Fruit fly (Drosophila melanogaster) whole organism, adult: Measurements from ENCODE around the gene Grl65a.

Source experiments
- CG11617 ChIP-seq: fragments of 200-800 bp; sonication (Bioruptor generic); optimal IDR thresholded peaks from 2 replicates; lab custom pipeline; 2017; ENCODE audit warnings: mild to moderate bottlenecking, missing biosample characterization, missing genetic modification reagents, missing genetic modification characterization
- CG1620 ChIP-seq: fragments of 200-800 bp; sonication (Bioruptor generic); optimal IDR thresholded peaks from 2 replicates; lab custom pipeline; 2016; ENCODE audit warnings: missing biosample characterization, missing genetic modification characterization
- CG7101 ChIP-seq: fragments of 200-800 bp; sonication (Bioruptor generic); optimal IDR thresholded peaks from 2 replicates; lab custom pipeline; 2018; ENCODE audit warnings: missing biosample characterization, mild to moderate bottlenecking, missing genetic modification characterization, moderate library complexity
- Crg-1 ChIP-seq: fragments of 200-800 bp; sonication (Bioruptor generic); optimal IDR thresholded peaks from 2 replicates; lab custom pipeline; 2016; ENCODE audit warnings: missing biosample characterization, missing genetic modification characterization
- cic ChIP-seq: fragments of 200-800 bp; sonication (Bioruptor generic); optimal IDR thresholded peaks from 2 replicates; lab custom pipeline; 2017; ENCODE audit warnings: missing biosample characterization, mild to moderate bottlenecking, missing genetic modification characterization, moderate library complexity
- kay ChIP-seq: fragments of 200-800 bp; sonication (Bioruptor generic); peaks from one replicate; lab custom pipeline; 2016; ENCODE audit warnings: missing biosample characterization, missing genetic modification characterization, borderline replicate concordance
- ovo ChIP-seq: fragments of 200-800 bp; sonication (Bioruptor generic); optimal IDR thresholded peaks from 2 replicates; lab custom pipeline; 2016; ENCODE audit warnings: missing biosample characterization, missing genetic modification characterization

Grl65a gene

DNA sequence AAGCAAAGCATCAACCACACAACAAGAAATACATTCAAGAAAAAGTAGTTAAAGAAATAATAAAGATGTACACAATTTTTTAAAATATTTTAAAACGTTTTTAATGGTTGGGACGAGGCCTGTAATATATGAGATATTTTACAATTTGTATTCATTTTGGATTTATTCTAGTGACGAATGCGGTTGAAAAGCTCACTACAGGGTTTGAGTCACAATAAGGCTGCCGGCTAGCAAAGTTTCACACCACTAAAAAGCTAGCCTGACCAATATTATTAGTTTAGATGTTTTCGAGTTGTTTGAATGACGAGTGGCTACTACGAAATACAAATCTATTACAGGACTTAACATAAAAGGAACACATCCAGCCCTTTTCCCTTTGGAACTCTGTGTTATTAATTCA, 48.6 kb downstream of the Grl65a start:
- TF ChIP-seq CG7101 (tag; lab: Kevin White, UChicago) (no peak), CG1620 (GFP tag; lab: Kevin White, UChicago) (no peak), ovo (GFP tag; lab: Kevin White, UChicago) (no peak), cic (GFP tag; lab: Kevin White, UChicago) (no peak), kay (GFP tag; lab: Kevin White, UChicago) (peak; percentile 28), Crg-1 (no peak), CG11617 (GFP tag; lab: Kevin White, UChicago) (no peak)
